Worm (Caenorhabditis elegans): Measurements from ENCODE around the gene F28G4.2.

F28G4.2 gene

ce11 chrV:16269556-16269955 lies 12.6 kb downstream of the F28G4.2 start, which contains the start of the genes fbxa-2 and T13F3.8:
TSS of gene fbxa-2 (minus strand) at chrV:16269656.
TSS of gene T13F3.8 (plus strand) at chrV:16269800.
- TF ChIP-seq nhr-27 (tag; optimal IDR thresholded peaks at IDR 0.05), result no peak
- TF ChIP-seq Y79H2A.3 (GFP tag; conservative IDR thresholded peaks at IDR 0.05), result no peak
- no peak for TF ChIP-seq aptf-3 (GFP tag; IDR thresholded peaks at IDR 0.05)
- no peak for TF ChIP-seq madf-8 (GFP tag; conservative IDR thresholded peaks at IDR 0.05)
- no peak for TF ChIP-seq hlh-12 (tag; optimal IDR thresholded peaks at IDR 0.05)
- TF ChIP-seq let-607 (tag; optimal IDR thresholded peaks at IDR 0.05), result no peak
- TF ChIP-seq ceh-27 (GFP tag; optimal IDR thresholded peaks at IDR 0.05), result no peak

- TF ChIP-seq him-1 (tag; optimal IDR thresholded peaks at IDR 0.05) (no peak), nhr-80 (tag; optimal IDR thresholded peaks at IDR 0.05) (no peak), ceh-91 (GFP tag; IDR thresholded peaks at IDR 0.05) (no peak), F10E7.11 (tag; optimal IDR thresholded peaks at IDR 0.05) (no peak), xnd-1 (tag; optimal IDR thresholded peaks at IDR 0.05) (no peak), gei-17 (GFP tag; optimal IDR thresholded peaks at IDR 0.05) (no peak), ztf-6 (GFP tag; IDR thresholded peaks at IDR 0.05) (no peak), cebp-2 (GFP tag; IDR thresholded peaks at IDR 0.05) (no peak), ama-1 (optimal IDR thresholded peaks at IDR 0.05) (no peak), ama-1 (GFP tag; optimal IDR thresholded peaks at IDR 0.05) (no peak), pbrm-1 (GFP tag; IDR thresholded peaks at IDR 0.05) (no peak), nhr-179 (tag; optimal IDR thresholded peaks at IDR 0.05) (no peak), unc-62 (GFP tag; optimal IDR thresholded peaks at IDR 0.05) (no peak), lin-35 (GFP tag; optimal IDR thresholded peaks at IDR 0.05) (no peak)
These were observed 15.6 kb downstream of the F28G4.2 start, which contains the start of gene T13F3.4 for ce11 chrV:16266514-16266913. TSS of gene T13F3.4 (minus strand) at chrV:16266614.

DNA sequence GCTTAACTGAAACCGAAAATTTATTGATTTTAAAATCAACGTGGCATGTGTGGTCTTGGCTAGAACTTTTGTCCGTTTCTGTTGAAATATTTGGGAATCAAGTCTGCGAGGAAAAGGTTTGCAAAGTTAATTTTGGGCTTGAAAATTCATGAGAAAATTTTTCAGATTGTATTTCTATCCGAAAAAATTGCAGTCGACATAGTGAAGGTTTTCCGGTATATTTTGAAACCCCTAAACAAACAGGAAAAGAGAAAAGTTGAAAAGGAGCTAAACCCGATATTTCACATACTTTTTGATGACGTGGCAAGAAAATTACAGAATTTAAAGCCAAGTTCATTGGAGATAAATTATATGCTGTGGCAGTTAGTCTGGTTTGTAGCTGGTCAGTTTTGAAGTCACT lies 22.4 kb downstream of the F28G4.2 start, which contains the start of gene nhr-127:
Gene nhr-127 (plus strand): TSS at position 301 of the 400 bp plus-strand sequence.
- no peak for TF ChIP-seq ceh-27 (GFP tag; optimal IDR thresholded peaks at IDR 0.05)
- no peak for TF ChIP-seq ztf-28 (GFP tag; IDR thresholded peaks at IDR 0.05)
- TF ChIP-seq hlh-12 (tag; optimal IDR thresholded peaks at IDR 0.05), result no peak
- TF ChIP-seq D2030.7 (GFP tag; IDR thresholded peaks at IDR 0.05), result no peak
- no peak for TF ChIP-seq ceh-91 (GFP tag; IDR thresholded peaks at IDR 0.05)

DNA sequence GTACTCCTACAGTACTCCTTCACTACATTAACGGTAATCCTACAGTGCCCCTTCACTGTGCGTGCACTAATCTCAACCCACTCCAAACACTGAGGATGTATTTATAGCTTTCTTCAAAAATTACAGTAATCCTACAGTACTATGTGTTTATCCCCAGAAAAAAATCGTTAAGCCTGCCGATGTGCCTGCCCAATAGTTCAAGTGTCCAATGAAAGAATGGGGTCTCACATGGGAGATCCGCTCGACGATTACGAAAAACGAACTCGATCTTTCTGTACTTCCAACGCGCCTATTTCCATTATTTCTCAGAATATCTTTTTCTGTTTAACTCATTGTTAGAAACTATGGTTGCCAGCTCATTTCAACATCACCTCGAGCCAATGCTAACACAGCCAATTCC lies 24.0 kb downstream of the F28G4.2 start, which contains the start of gene nhr-218:
Gene nhr-218 (plus strand): TSS at position 301 of the 400 bp plus-strand sequence.
- TF ChIP-seq unc-130 (GFP tag; optimal IDR thresholded peaks at IDR 0.05) (no peak), ceh-40 (GFP tag; IDR thresholded peaks at IDR 0.05) (no peak), snpc-4 (GFP tag; optimal IDR thresholded peaks at IDR 0.05) (no peak), snpc-4 (tag; optimal IDR thresholded peaks at IDR 0.05) (no peak), Y67H2A.10 (GFP tag; conservative IDR thresholded peaks at IDR 0.05) (no peak), Y53G8AR.9 (GFP tag; conservative IDR thresholded peaks at IDR 0.05) (no peak), F23B12.7 (tag; optimal IDR thresholded peaks at IDR 0.05; ENCODE audit: insufficient read depth) (no peak), C06A6.2 (GFP tag; conservative IDR thresholded peaks at IDR 0.05) (no peak), mes-4 (tag; optimal IDR thresholded peaks at IDR 0.05) (no peak), D2030.7 (GFP tag; IDR thresholded peaks at IDR 0.05) (no peak), nhr-27 (tag; optimal IDR thresholded peaks at IDR 0.05) (no peak), let-607 (tag; optimal IDR thresholded peaks at IDR 0.05) (no peak), hsf-1 (GFP tag; IDR thresholded peaks at IDR 0.05) (no peak), lir-1 (GFP tag; conservative IDR thresholded peaks at IDR 0.05) (no peak), C17E4.6 (GFP tag; IDR thresholded peaks at IDR 0.05) (no peak), egl-18 (GFP tag; IDR thresholded peaks at IDR 0.05) (no peak), B0336.3 (GFP tag; IDR thresholded peaks at IDR 0.05) (no peak), chd-7 (tag; optimal IDR thresholded peaks at IDR 0.05) (no peak), attf-5 (GFP tag; optimal IDR thresholded peaks at IDR 0.05) (no peak), snpc-1.3 (tag; optimal IDR thresholded peaks at IDR 0.05; ENCODE audit: insufficient read depth) (no peak)
